Worm (Caenorhabditis elegans) whole organism, L3 larva: ENCODE results near the gene lgc-54.

Experiments used
- R02D3.7 ChIP-seq: fragments of 150-350 bp; optimal IDR thresholded peaks from 2 replicates; lab custom pipeline; 2014; ENCODE audit warnings: missing biosample characterization, missing genetic modification characterization
- ceh-16 ChIP-seq: sonication (generic microtip); optimal IDR thresholded peaks from 2 replicates; lab custom pipeline; 2017; ENCODE audit warnings: missing biosample characterization, missing genetic modification characterization
- ceh-28 ChIP-seq: fragments of 150-350 bp; optimal IDR thresholded peaks from 2 replicates; lab custom pipeline; 2014; ENCODE audit warnings: missing biosample characterization, missing genetic modification reagents, missing genetic modification characterization
- lin-39 ChIP-seq: fragments of 150-350 bp; optimal IDR thresholded peaks from 2 replicates; lab custom pipeline; 2018; ENCODE audit warnings: missing biosample characterization, missing genetic modification reagents, missing genetic modification characterization
- nhr-237 ChIP-seq: fragments of 150-350 bp; optimal IDR thresholded peaks from 2 replicates; lab custom pipeline; 2014; ENCODE audit warnings: missing biosample characterization, missing genetic modification characterization
- tbx-2 ChIP-seq: sonication (generic microtip); optimal IDR thresholded peaks from 2 replicates; lab custom pipeline; 2016; ENCODE audit warnings: mild to moderate bottlenecking, missing genetic modification characterization, missing compliant biosample characterization

- TF ChIP-seq nhr-237 (tag; lab: Kevin White, UChicago) (no peak), tbx-2 (tag; lab: Kevin White, UChicago) (no peak), ceh-28 (tag; lab: Kevin White, UChicago) (no peak), lin-39 (tag; lab: Kevin White, UChicago) (no peak), R02D3.7 (tag; lab: Kevin White, UChicago) (no peak), ceh-16 (tag; lab: Kevin White, UChicago) (no peak)
Observed at ce11 chrV:6893681-6894080, 47.3 kb upstream of the lgc-54 start.
